Fruit fly (Drosophila melanogaster): ENCODE data around the gene spg.

spg gene

dm6 chr3R:28819555-28820305 is 25.3 kb upstream of the spg start, which contains the start of the genes CG1523 and CG1647:
Gene CG1523 (minus strand): TSS chr3R:28819668.
Gene CG1647 (plus strand): TSS chr3R:28820221.
- TF ChIP-seq Blimp-1 (GFP tag; optimal IDR thresholded peaks at IDR 0.05): no peak
- peak; percentile 63; the same call in 2 of the 3 replicates for TF ChIP-seq CG6163 (GFP tag; IDR thresholded peaks at IDR 0.05)
- TF ChIP-seq acj6 (GFP tag; optimal IDR thresholded peaks at IDR 0.05): no peak
- peak; percentile 80 for TF ChIP-seq CG10631 (GFP tag; optimal IDR thresholded peaks at IDR 0.05)
- TF ChIP-seq OdsH (GFP tag; optimal IDR thresholded peaks at IDR 0.05): no peak
- no peak for TF ChIP-seq Hr38 (GFP tag; optimal IDR thresholded peaks at IDR 0.05)
- TF ChIP-seq CG4318 (GFP tag; optimal IDR thresholded peaks at IDR 0.05): no peak
- peak; percentile 76 for TF ChIP-seq CG31627 (GFP tag; optimal IDR thresholded peaks at IDR 0.05)
- TF ChIP-seq CG11294 (GFP tag; IDR thresholded peaks at IDR 0.05): peak; percentile 40; the same call in 1 of the 2 replicates
- no peak for TF ChIP-seq CG16779 (tag; optimal IDR thresholded peaks at IDR 0.05)
- peak; percentile 53 for TF ChIP-seq Gug (GFP tag; IDR thresholded peaks at IDR 0.05)
- TF ChIP-seq ss (GFP tag; optimal IDR thresholded peaks at IDR 0.05): no peak
- peak; percentile 66 for TF ChIP-seq Sox15 (GFP tag; optimal IDR thresholded peaks at IDR 0.05)
- TF ChIP-seq CG1621 (tag; optimal IDR thresholded peaks at IDR 0.05): no peak
- TF ChIP-seq Sox14 (GFP tag; optimal IDR thresholded peaks at IDR 0.05): peak; percentile 83
- peak in 1 of 2 experiments; percentile 44 for TF ChIP-seq salr (GFP tag; optimal IDR thresholded peaks at IDR 0.05)
- no peak for TF ChIP-seq Eip78C (GFP tag)
- TF ChIP-seq CG7368 (GFP tag; optimal IDR thresholded peaks at IDR 0.05): no peak
- TF ChIP-seq net (GFP tag; optimal IDR thresholded peaks at IDR 0.05): no peak
- TF ChIP-seq CG15336 (GFP tag; IDR thresholded peaks at IDR 0.05): peak; percentile 34; the same call in 1 of the 2 replicates
- TF ChIP-seq Hr4 (GFP tag; optimal IDR thresholded peaks at IDR 0.05): peak; percentile 73
- TF ChIP-seq achi (GFP tag; optimal IDR thresholded peaks at IDR 0.05): no peak
- no peak for TF ChIP-seq Ets21C (GFP tag; optimal IDR thresholded peaks at IDR 0.05)
- TF ChIP-seq CG6808 (GFP tag; optimal IDR thresholded peaks at IDR 0.05): no peak
- peak; percentile 3 for TF ChIP-seq Lpt (GFP tag; optimal IDR thresholded peaks at IDR 0.05)
- no peak; the same call in 2 of the 3 replicates for TF ChIP-seq eg (GFP tag; IDR thresholded peaks at IDR 0.05)
- peak; percentile 76 for TF ChIP-seq Hr39 (GFP tag; optimal IDR thresholded peaks at IDR 0.05)
- no peak for TF ChIP-seq Eip75B (GFP tag; optimal IDR thresholded peaks at IDR 0.05)
- peak; percentile 74 for TF ChIP-seq CG6792 (GFP tag; optimal IDR thresholded peaks at IDR 0.05)
- no peak for TF ChIP-seq CG6276 (GFP tag; optimal IDR thresholded peaks at IDR 0.05)
- TF ChIP-seq CG10669 (GFP tag; optimal IDR thresholded peaks at IDR 0.05): no peak
- TF ChIP-seq topi (GFP tag; optimal IDR thresholded peaks at IDR 0.05): no peak
- no peak for TF ChIP-seq vri (GFP tag; optimal IDR thresholded peaks at IDR 0.05)
- TF ChIP-seq pdm3 (GFP tag; optimal IDR thresholded peaks at IDR 0.05): no peak
- TF ChIP-seq esn (GFP tag; optimal IDR thresholded peaks at IDR 0.05): peak; percentile 81
- TF ChIP-seq CG8119 (GFP tag; IDR thresholded peaks at IDR 0.05): peak; percentile 70; the same call in 2 of the 3 replicates
- TF ChIP-seq lz (GFP tag; optimal IDR thresholded peaks at IDR 0.05): peak; percentile 69
- TF ChIP-seq fd85E (GFP tag; optimal IDR thresholded peaks at IDR 0.05): no peak
- TF ChIP-seq cyc (GFP tag; optimal IDR thresholded peaks at IDR 0.05): peak; percentile 51
- TF ChIP-seq CG8319 (GFP tag; optimal IDR thresholded peaks at IDR 0.05): no peak
- TF ChIP-seq Sox102F (GFP tag; optimal IDR thresholded peaks at IDR 0.05): no peak
- TF ChIP-seq dsx (GFP tag; optimal IDR thresholded peaks at IDR 0.05; ENCODE audit: poor library complexity, severe bottlenecking): no peak
- TF ChIP-seq CG3032 (tag; optimal IDR thresholded peaks at IDR 0.05): peak; percentile 77
- no peak for TF ChIP-seq dac (GFP tag; optimal IDR thresholded peaks at IDR 0.05)
- TF ChIP-seq svp (GFP tag): no peak
- peak; percentile 69 for TF ChIP-seq fkh (GFP tag; optimal IDR thresholded peaks at IDR 0.05)
- peak; percentile 75 for TF ChIP-seq CG32006 (GFP tag; optimal IDR thresholded peaks at IDR 0.05)
- no peak for TF ChIP-seq spab (GFP tag; optimal IDR thresholded peaks at IDR 0.05)
- TF ChIP-seq Eip93F (GFP tag; optimal IDR thresholded peaks at IDR 0.05): no peak
- no peak for TF ChIP-seq CG9139 (GFP tag; optimal IDR thresholded peaks at IDR 0.05)
- peak; percentile 57 for TF ChIP-seq fd59A (GFP tag; optimal IDR thresholded peaks at IDR 0.05)

Data from whole organism, prepupa.